Worm (Caenorhabditis elegans) whole organism, early embryonic: Measurements from ENCODE around the gene R05G6.10.

ENCODE experiments used
- B0310.2 ChIP-seq: sonication (generic microtip); optimal IDR thresholded peaks from 2 replicates; lab custom pipeline; 2016; ENCODE audit warnings: mild to moderate bottlenecking, missing genetic modification characterization, missing compliant biosample characterization
- aly-1 ChIP-seq: sonication (generic microtip); optimal IDR thresholded peaks from 2 replicates; lab custom pipeline; 2016; ENCODE audit warnings: missing genetic modification characterization, missing compliant biosample characterization
- ama-1 ChIP-seq: fragments of 150-350 bp; optimal IDR thresholded peaks from 2 replicates; lab custom pipeline; 2014
- ceh-36 ChIP-seq: sonication (generic microtip); optimal IDR thresholded peaks from 2 replicates; lab custom pipeline; 2016; ENCODE audit warnings: missing genetic modification characterization, inconsistent platforms, missing compliant biosample characterization
- ets-7 ChIP-seq: sonication (generic microtip); optimal IDR thresholded peaks from 2 replicates; lab custom pipeline; 2016; ENCODE audit warnings: missing genotype, missing genetic modification characterization, missing compliant biosample characterization
- hmbx-1 ChIP-seq: sonication (generic microtip); optimal IDR thresholded peaks from 2 replicates; lab custom pipeline; 2016; ENCODE audit warnings: mild to moderate bottlenecking, missing genetic modification characterization, missing compliant biosample characterization
- hmg-4 ChIP-seq: fragments of 200-800 bp; sonication (Bioruptor generic); optimal IDR thresholded peaks from 2 replicates; lab custom pipeline; 2018; ENCODE audit warnings: mild to moderate bottlenecking, missing genetic modification characterization, missing compliant biosample characterization
- scrt-1 ChIP-seq: fragments of 200-800 bp; sonication (Bioruptor generic); IDR thresholded peaks from 2 replicates; pipeline ENCODE4 v1.3.6; 2022; ENCODE audit warnings: missing genetic modification characterization, missing compliant biosample characterization
- sea-1 ChIP-seq: fragments of 200-800 bp; sonication (Bioruptor generic); conservative IDR thresholded peaks from 2 replicates; pipeline ENCODE4 v1.3.6; 2022; ENCODE audit warnings: missing genetic modification characterization, missing compliant biosample characterization
- tbx-11 ChIP-seq: fragments of 200-800 bp; sonication (Bioruptor generic); IDR thresholded peaks from 2 replicates; pipeline ENCODE4 v1.3.6; 2022; ENCODE audit warnings: missing genetic modification characterization, missing compliant biosample characterization
- tbx-37 ChIP-seq: fragments of 200-800 bp; sonication (Bioruptor generic); conservative IDR thresholded peaks from 2 replicates; pipeline ENCODE4 v1.3.6; 2022; ENCODE audit warnings: missing genetic modification reagents, missing genetic modification characterization, missing compliant biosample characterization
- tra-4 ChIP-seq: sonication (generic microtip); optimal IDR thresholded peaks from 2 replicates; lab custom pipeline; 2017; ENCODE audit warnings: missing genetic modification characterization, missing compliant biosample characterization

Gene R05G6.10

DNA sequence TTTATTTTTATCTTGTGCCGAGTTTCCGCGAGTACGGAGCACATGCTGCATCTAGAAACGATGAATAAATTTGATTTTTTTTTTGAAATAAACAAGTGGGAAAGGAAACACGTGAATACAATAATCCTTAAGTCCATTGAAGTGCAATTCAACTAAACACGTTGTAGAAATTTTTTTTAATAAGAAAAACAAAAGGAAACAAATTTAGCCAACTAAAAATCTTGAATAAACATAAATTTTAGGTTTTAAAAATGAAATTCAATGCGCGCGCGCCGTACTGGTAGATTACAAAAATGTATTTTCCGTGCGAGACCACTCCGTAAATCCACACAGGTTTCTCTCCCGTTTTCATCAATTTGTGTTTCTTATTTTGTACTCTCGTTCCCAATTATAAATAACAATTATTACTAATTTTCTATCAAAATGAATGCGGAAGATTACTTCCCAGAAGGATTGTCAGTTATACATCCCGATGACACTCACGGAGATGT lies 69.1 kb downstream of the R05G6.10 start, which contains the start of the genes plk-3 and F55G1.6:
Gene plk-3 (minus strand): TSS at position 51 of the 491 bp plus-strand sequence.
Gene F55G1.6 (plus strand): TSS at position 359 of the 491 bp plus-strand sequence.
- no peak for TF ChIP-seq ceh-36
- no peak for TF ChIP-seq hmg-4
- TF ChIP-seq tbx-11 (GFP tag; lab: Robert Waterston, UW), result no peak
- TF ChIP-seq tra-4, result no peak
- no peak for TF ChIP-seq ama-1
- TF ChIP-seq tbx-37 (GFP tag; lab: Robert Waterston, UW), result no peak
- TF ChIP-seq aly-1 (tag; lab: Kevin White, UChicago), result no peak

ce11 chrIV:7469782-7470413 lies 72.4 kb downstream of the R05G6.10 start, which contains the start of gene F55G1.7:
Gene F55G1.7 (minus strand): TSS chrIV:7469832.
- TF ChIP-seq hmg-4 (no peak), tra-4 (no peak), aly-1 (tag; lab: Kevin White, UChicago) (no peak), scrt-1 (GFP tag; lab: Robert Waterston, UW) (no peak), sea-1 (GFP tag; lab: Robert Waterston, UW) (no peak)

ce11 chrIV:7468638-7469037 lies 73.7 kb downstream of the R05G6.10 start:
- TF ChIP-seq tra-4, result no peak
- no peak for TF ChIP-seq tbx-37 (GFP tag; lab: Robert Waterston, UW)
- TF ChIP-seq ama-1, result no peak
- TF ChIP-seq B0310.2, result no peak
- no peak for TF ChIP-seq hmbx-1 (tag; lab: Kevin White, UChicago)
- no peak for TF ChIP-seq aly-1 (tag; lab: Kevin White, UChicago)
- no peak for TF ChIP-seq hmg-4
- no peak for TF ChIP-seq ets-7
